Fruit fly (Drosophila melanogaster): ENCODE results near the gene CG43155.

DNA sequence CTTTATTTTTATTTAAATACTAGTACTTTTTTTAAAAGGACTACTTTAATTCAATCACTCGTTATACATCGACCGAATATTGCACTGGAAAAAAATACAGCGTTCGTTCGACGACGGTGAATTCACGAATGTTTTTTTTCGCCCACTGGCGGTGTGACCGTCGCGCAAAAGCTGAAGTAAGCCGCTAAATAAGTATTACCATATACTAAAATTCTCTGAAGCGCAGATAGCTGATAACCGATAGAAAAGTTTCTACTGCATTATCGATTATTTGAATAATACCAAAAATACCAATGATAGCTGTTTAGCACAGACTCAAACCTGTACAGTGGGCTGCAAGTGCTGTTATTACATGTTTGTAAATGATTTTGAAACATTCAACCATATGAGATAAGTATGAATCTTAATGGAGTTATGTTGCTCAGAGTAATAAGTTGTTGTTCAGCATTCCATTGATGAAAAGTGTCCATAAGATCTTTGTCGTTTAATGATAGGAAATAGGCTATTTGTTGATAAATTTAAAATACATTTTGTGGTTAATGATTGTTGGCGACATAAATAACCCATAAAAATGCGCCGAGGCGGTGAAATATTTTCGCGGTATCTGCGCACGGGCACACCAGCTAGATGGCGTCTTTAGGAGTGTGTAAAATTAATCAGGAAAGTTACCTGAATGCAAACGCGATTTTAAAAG, 5.2 kb upstream of the CG43155 start, which contains the start of the genes Evi5 and HP5:
- no peak for TF ChIP-seq h (optimal IDR thresholded peaks at IDR 0.05)
- TF ChIP-seq ttk (optimal IDR thresholded peaks at IDR 0.05), result no peak
- no peak for TF ChIP-seq Myc (optimal IDR thresholded peaks at IDR 0.05)
